Worm (Caenorhabditis elegans): ENCODE data around the gene clec-35.

DNA sequence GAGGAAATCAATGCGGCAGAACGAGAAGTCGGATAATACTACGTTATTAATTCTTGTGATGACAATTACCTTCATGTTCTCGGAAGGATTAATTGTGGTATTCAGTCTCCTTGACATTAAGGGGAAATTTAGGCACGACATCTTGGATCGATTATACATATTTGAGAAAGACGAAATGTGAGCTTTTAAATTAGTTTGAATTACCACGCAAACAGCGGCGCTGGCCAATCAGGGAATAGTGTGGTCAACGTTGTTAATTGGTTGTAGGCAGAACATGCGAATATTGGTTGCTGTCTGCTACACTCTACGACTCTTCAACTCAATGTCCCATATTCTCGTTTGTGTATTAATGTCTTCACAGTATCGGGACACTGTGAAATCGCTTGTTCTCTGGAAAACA is 21.1 kb upstream of the clec-35 start, which contains the start of gene F49A5.10:
- TF ChIP-seq aly-2 (tag; optimal IDR thresholded peaks at IDR 0.05), result no peak
- TF ChIP-seq D1046.2 (GFP tag; IDR thresholded peaks at IDR 0.05), result no peak
- no peak for TF ChIP-seq daf-12 (tag; optimal IDR thresholded peaks at IDR 0.05)
